Worm (Caenorhabditis elegans) whole organism, L2 larva: ENCODE data around the gene T10D4.7.

Source experiments
- R02D3.7 ChIP-seq: fragments of 150-350 bp; optimal IDR thresholded peaks from 2 replicates; lab custom pipeline; 2014; ENCODE audit warnings: missing biosample characterization, missing genetic modification characterization
- aly-2 ChIP-seq: fragments of 150-350 bp; optimal IDR thresholded peaks from 2 replicates; lab custom pipeline; 2014; ENCODE audit warnings: missing biosample characterization, missing genetic modification characterization
- ama-1 ChIP-seq: fragments of 150-350 bp; optimal IDR thresholded peaks from 2 replicates; lab custom pipeline; 2018; ENCODE audit warnings: inconsistent platforms
- egl-27 ChIP-seq: sonication (generic microtip); optimal IDR thresholded peaks from 3 replicates; lab custom pipeline; 2017; ENCODE audit warnings: missing biosample characterization, missing genetic modification reagents, missing genetic modification characterization
- gmeb-1 ChIP-seq: fragments of 150-350 bp; optimal IDR thresholded peaks from 2 replicates; lab custom pipeline; 2014; ENCODE audit warnings: missing biosample characterization, missing genetic modification characterization
- lin-39 ChIP-seq: fragments of 150-350 bp; optimal IDR thresholded peaks from 2 replicates; lab custom pipeline; 2014; ENCODE audit warnings: missing biosample characterization, missing genetic modification reagents, missing genetic modification characterization
- mdl-1 ChIP-seq, 2 experiments: fragments of 150-350 bp in 1 of 2; sonication (generic microtip) in 1 of 2; optimal IDR thresholded peaks; 2 replicates each; lab custom pipeline; 2017; ENCODE audit warnings: missing biosample characterization in 2 of 2, missing genetic modification characterization in 2 of 2
- nhr-10 ChIP-seq: sonication (generic microtip); optimal IDR thresholded peaks from 2 replicates; lab custom pipeline; 2017; ENCODE audit warnings: missing biosample characterization, missing genetic modification characterization
- sem-4 ChIP-seq: fragments of 150-350 bp; optimal IDR thresholded peaks from 2 replicates; lab custom pipeline; 2014; ENCODE audit warnings: missing biosample characterization, missing genetic modification reagents, missing genetic modification characterization
- unc-62 ChIP-seq: fragments of 150-350 bp; optimal IDR thresholded peaks from 2 replicates; lab custom pipeline; 2014; ENCODE audit warnings: missing biosample characterization, missing genetic modification reagents, missing genetic modification characterization

DNA sequence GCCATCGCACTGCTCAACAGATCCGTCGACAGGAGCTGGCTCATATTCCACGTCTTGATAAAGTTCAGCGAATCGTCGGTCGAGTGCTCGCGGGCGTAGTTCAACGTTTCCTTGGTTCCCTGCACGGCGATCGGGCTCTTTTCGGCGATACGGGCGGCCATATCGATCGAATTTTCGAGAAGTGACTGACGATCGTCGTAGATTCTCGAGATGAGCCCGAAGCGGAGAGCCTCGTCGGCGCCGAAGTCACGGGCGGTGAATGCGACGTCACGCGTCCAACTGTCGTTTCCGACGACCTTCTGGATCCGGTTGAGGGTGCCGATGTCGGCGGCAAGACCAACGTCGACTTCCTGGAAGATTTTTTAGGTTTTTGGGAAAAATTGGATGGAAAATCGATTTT, 8.0 kb upstream of the T10D4.7 start:
- TF ChIP-seq gmeb-1 (tag; lab: Kevin White, UChicago) (no peak), lin-39 (no peak), nhr-10 (no peak), egl-27 (tag; lab: Kevin White, UChicago) (no peak), ama-1 (lab: Kevin White, UChicago) (no peak), R02D3.7 (tag; lab: Kevin White, UChicago) (no peak), aly-2 (tag; lab: Kevin White, UChicago) (no peak), mdl-1 (tag; optimal IDR thresholded peaks at IDR 0.05; lab: Kevin White, UChicago) (no peak), unc-62 (no peak), sem-4 (no peak)
